Fruit fly (Drosophila melanogaster): Measurements from ENCODE around the gene CG5126.

Gene CG5126

DNA sequence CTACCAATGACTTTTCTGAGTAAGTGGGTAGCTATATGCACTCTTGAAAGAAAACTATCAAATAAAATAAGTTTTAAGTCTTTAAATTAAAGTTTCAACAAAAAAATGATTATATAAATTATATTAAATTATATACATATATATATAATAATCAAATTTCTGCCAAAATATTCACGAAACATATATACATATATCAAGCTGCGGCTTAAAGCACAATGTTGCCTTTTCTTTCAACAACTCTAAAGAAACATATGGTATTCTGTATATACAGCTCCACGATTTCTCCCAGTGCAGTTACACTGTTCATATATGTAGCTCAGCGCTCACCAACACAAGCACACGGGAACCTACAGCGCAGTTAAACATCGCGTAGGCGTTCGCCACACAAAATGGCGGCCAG lies 48.3 kb downstream of the CG5126 start (continued):
- TF ChIP-seq CG4854 (GFP tag; optimal IDR thresholded peaks at IDR 0.05), result no peak
- no peak for TF ChIP-seq peb (GFP tag; IDR thresholded peaks at IDR 0.05)
- no peak for TF ChIP-seq nau (GFP tag; optimal IDR thresholded peaks at IDR 0.05)
- TF ChIP-seq gcm2 (GFP tag; optimal IDR thresholded peaks at IDR 0.05), result no peak
- TF ChIP-seq CoRest (tag; optimal IDR thresholded peaks at IDR 0.05), result peak; percentile 15
- TF ChIP-seq CG9609 (GFP tag; optimal IDR thresholded peaks at IDR 0.05), result no peak
- no peak for TF ChIP-seq sens-2 (GFP tag; IDR thresholded peaks at IDR 0.05)
- no peak for TF ChIP-seq gcm (GFP tag; optimal IDR thresholded peaks at IDR 0.05)
- TF ChIP-seq MBD-R2 (GFP tag; IDR thresholded peaks at IDR 0.05), result no peak
- no peak for TF ChIP-seq Eip74EF (GFP tag; optimal IDR thresholded peaks at IDR 0.05)
- peak; percentile 32; the same call in 1 of the 2 replicates for TF ChIP-seq slbo (GFP tag; IDR thresholded peaks at IDR 0.05)
- peak; percentile 22 for TF ChIP-seq bcd (GFP tag; optimal IDR thresholded peaks at IDR 0.05)
- peak; percentile 44 for TF ChIP-seq CG8924 (tag; optimal IDR thresholded peaks at IDR 0.05)
- TF ChIP-seq Dll (GFP tag; IDR thresholded peaks at IDR 0.05; ENCODE audit: partially characterized antibody), result no peak
- no peak for TF ChIP-seq hbn (GFP tag; IDR thresholded peaks at IDR 0.05; ENCODE audit: partially characterized antibody)
- TF ChIP-seq otp (GFP tag; IDR thresholded peaks at IDR 0.05), result no peak
- no peak for TF ChIP-seq CG10274 (GFP tag; optimal IDR thresholded peaks at IDR 0.05)
- peak; percentile 63 for TF ChIP-seq Meics (GFP tag; optimal IDR thresholded peaks at IDR 0.05)
- no peak for TF ChIP-seq so (GFP tag; IDR thresholded peaks at IDR 0.05)
- TF ChIP-seq chn (GFP tag; optimal IDR thresholded peaks at IDR 0.05), result no peak
- TF ChIP-seq pita (GFP tag; optimal IDR thresholded peaks at IDR 0.05), result no peak
- TF ChIP-seq lab (GFP tag; optimal IDR thresholded peaks at IDR 0.05), result peak; percentile 62
- TF ChIP-seq onecut (GFP tag; IDR thresholded peaks at IDR 0.05), result no peak
- TF ChIP-seq ATbp (GFP tag; optimal IDR thresholded peaks at IDR 0.05), result no peak
- TF ChIP-seq gsb (GFP tag; IDR thresholded peaks at IDR 0.05), result no peak
- TF ChIP-seq HmgZ (tag; optimal IDR thresholded peaks at IDR 0.05), result no peak
- no peak for TF ChIP-seq CG6765 (GFP tag; optimal IDR thresholded peaks at IDR 0.05)
- peak; percentile 29 for TF ChIP-seq CG9727 (GFP tag; optimal IDR thresholded peaks at IDR 0.05)
- TF ChIP-seq Sox102F (GFP tag; optimal IDR thresholded peaks at IDR 0.05), result peak; percentile 40
- no peak for TF ChIP-seq CG32532 (GFP tag; IDR thresholded peaks at IDR 0.05)
- no peak for TF ChIP-seq CG43689 (GFP tag; IDR thresholded peaks at IDR 0.05)
- peak; percentile 47 for TF ChIP-seq CG3281 (GFP tag; optimal IDR thresholded peaks at IDR 0.05)
- TF ChIP-seq B-H2 (GFP tag; optimal IDR thresholded peaks at IDR 0.05), result no peak
- TF ChIP-seq CG12299 (tag; optimal IDR thresholded peaks at IDR 0.05), result no peak
- no peak for TF ChIP-seq CG17568 (GFP tag; optimal IDR thresholded peaks at IDR 0.05)
- peak; percentile 5 for TF ChIP-seq phol (tag; optimal IDR thresholded peaks at IDR 0.05)
- TF ChIP-seq pnt (GFP tag; optimal IDR thresholded peaks at IDR 0.05), result no peak
- TF ChIP-seq fru (optimal IDR thresholded peaks at IDR 0.05), result no peak
- no peak for TF ChIP-seq CG1233 (GFP tag; optimal IDR thresholded peaks at IDR 0.05)
- no peak for TF ChIP-seq ERR (GFP tag; optimal IDR thresholded peaks at IDR 0.05)
- TF ChIP-seq Xbp1 (GFP tag; optimal IDR thresholded peaks at IDR 0.05), result peak; percentile 24
- TF ChIP-seq maf-S (GFP tag; optimal IDR thresholded peaks at IDR 0.05), result no peak
- 0 out of 2 replicates have a peak, but pooled peaks have one; percentile 30 for TF ChIP-seq CG31441 (GFP tag; IDR thresholded peaks at IDR 0.05)
- no peak for TF ChIP-seq CG10654 (GFP tag; optimal IDR thresholded peaks at IDR 0.05)
- no peak for TF ChIP-seq Max (GFP tag; optimal IDR thresholded peaks at IDR 0.05)
- no peak for TF ChIP-seq CG2199 (GFP tag; IDR thresholded peaks at IDR 0.05)
- no peak for TF ChIP-seq bab2 (GFP tag; optimal IDR thresholded peaks at IDR 0.05)
- TF ChIP-seq Dad (GFP tag; optimal IDR thresholded peaks at IDR 0.05), result no peak
- no peak for TF ChIP-seq Myb (GFP tag; optimal IDR thresholded peaks at IDR 0.05)
- no peak for TF ChIP-seq Fer2 (tag; optimal IDR thresholded peaks at IDR 0.05)
- no peak for TF ChIP-seq dan (GFP tag; IDR thresholded peaks at IDR 0.05)
- no peak for TF ChIP-seq E2f1 (GFP tag; IDR thresholded peaks at IDR 0.05)

Data from whole organism, embryonic.